Fruit fly (Drosophila melanogaster): Measurements from ENCODE around the gene CG34277.

CG34277 gene

dm6 chr3R:5395210-5395609 lies 25.9 kb downstream of the CG34277 start (continued):
- TF ChIP-seq Doc2 (GFP tag; IDR thresholded peaks at IDR 0.05) (no peak), CG2129 (GFP tag; IDR thresholded peaks at IDR 0.05; ENCODE audit: partially characterized antibody) (no peak), CG3407 (GFP tag; optimal IDR thresholded peaks at IDR 0.05) (no peak), Med (GFP tag) (peak; percentile 58)

DNA sequence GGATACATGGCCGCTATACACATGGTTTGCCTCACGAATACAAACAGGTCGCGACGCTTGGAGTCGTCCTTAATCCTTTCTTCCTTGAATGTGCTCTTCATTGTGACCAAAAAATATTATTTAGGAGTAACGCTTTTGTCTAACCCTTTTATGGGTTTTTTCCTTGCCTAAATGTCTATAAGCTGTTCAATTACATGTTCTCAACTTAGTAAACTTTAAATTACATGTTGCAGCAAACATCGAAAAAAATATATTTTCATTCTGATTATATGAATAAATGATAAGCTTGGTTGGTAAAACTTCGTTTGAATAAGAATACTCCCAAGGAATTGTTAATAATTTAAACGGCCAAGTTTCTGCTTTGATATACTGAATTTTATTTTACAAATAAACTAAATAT lies 29.8 kb downstream of the CG34277 start, which contains the start of gene Or83a:
TSS of gene Or83a (minus strand) at position 101 of the 400 bp plus-strand sequence.
- TF ChIP-seq phol (tag; optimal IDR thresholded peaks at IDR 0.05) (no peak), bowl (GFP tag; IDR thresholded peaks at IDR 0.05) (no peak), cato (GFP tag; optimal IDR thresholded peaks at IDR 0.05; ENCODE audit: borderline replicate concordance) (no peak), NC2β (GFP tag; optimal IDR thresholded peaks at IDR 0.05) (no peak), CG34224 (GFP tag; IDR thresholded peaks at IDR 0.05; ENCODE audit: partially characterized antibody) (no peak), CG17612 (GFP tag; IDR thresholded peaks at IDR 0.05) (no peak), schlank (tag; optimal IDR thresholded peaks at IDR 0.05) (no peak), Rx (GFP tag; IDR thresholded peaks at IDR 0.05) (no peak), chm (GFP tag; IDR thresholded peaks at IDR 0.05) (no peak), lola (GFP tag; optimal IDR thresholded peaks at IDR 0.05) (no peak), CG8478 (optimal IDR thresholded peaks at IDR 0.05) (no peak), CG16813 (GFP tag; IDR thresholded peaks at IDR 0.05; ENCODE audit: partially characterized antibody) (no peak), mam (GFP tag; optimal IDR thresholded peaks at IDR 0.05) (no peak), NC2α (GFP tag; optimal IDR thresholded peaks at IDR 0.05) (no peak), CG4617 (GFP tag; optimal IDR thresholded peaks at IDR 0.05; ENCODE audit: borderline replicate concordance) (no peak), Hey (tag; optimal IDR thresholded peaks at IDR 0.05) (no peak), CG14965 (GFP tag; optimal IDR thresholded peaks at IDR 0.05; ENCODE audit: borderline replicate concordance) (no peak), CG17361 (GFP tag; IDR thresholded peaks at IDR 0.05) (no peak), CG13775 (GFP tag; optimal IDR thresholded peaks at IDR 0.05) (no peak)

DNA sequence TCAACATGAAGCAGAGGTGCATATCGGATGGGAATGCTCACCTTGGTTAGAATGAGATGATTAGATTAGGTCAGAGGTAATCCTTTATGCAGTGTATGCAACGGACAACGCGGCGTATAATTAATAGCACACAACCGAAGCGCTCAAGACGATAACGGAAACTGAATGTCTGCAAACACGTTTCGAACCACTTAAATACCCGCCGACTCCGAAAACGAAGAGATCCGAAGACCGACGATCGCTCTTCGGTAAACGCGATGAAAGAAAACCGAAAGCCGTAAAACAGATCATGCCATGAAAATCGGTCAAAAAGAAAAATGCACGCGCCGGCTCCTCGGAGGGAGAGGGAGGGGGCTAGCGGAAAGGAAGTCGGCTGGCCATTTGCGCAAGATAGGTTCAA lies 34.6 kb downstream of the CG34277 start, which contains the start of gene CG2663:
TSS of gene CG2663 (minus strand) at position 173 of the 400 bp plus-strand sequence.
- TF ChIP-seq ewg (GFP tag; optimal IDR thresholded peaks at IDR 0.05) (no peak), Dek (tag; optimal IDR thresholded peaks at IDR 0.05) (no peak), CG17612 (GFP tag; IDR thresholded peaks at IDR 0.05) (no peak), Max (GFP tag; optimal IDR thresholded peaks at IDR 0.05) (no peak), kni (GFP tag; optimal IDR thresholded peaks at IDR 0.05) (peak; percentile 0), CG2889 (GFP tag; IDR thresholded peaks at IDR 0.05) (no peak), CG33213 (GFP tag; optimal IDR thresholded peaks at IDR 0.05) (no peak), HLH54F (GFP tag; optimal IDR thresholded peaks at IDR 0.05) (no peak), CG34422 (GFP tag; IDR thresholded peaks at IDR 0.05) (no peak), pros (GFP tag; optimal IDR thresholded peaks at IDR 0.05) (peak; percentile 4), Neu2 (GFP tag; optimal IDR thresholded peaks at IDR 0.05; ENCODE audit: borderline replicate concordance) (peak; percentile 10), chinmo (GFP tag; IDR thresholded peaks at IDR 0.05; ENCODE audit: partially characterized antibody) (0 out of 4 replicates have a peak, but pooled peaks have one; percentile 20), Hr78 (GFP tag; optimal IDR thresholded peaks at IDR 0.05) (no peak), Blimp-1 (GFP tag; optimal IDR thresholded peaks at IDR 0.05) (peak; percentile 25), Deaf1 (tag; optimal IDR thresholded peaks at IDR 0.05) (peak; percentile 92), crp (GFP tag; optimal IDR thresholded peaks at IDR 0.05) (no peak), bab2 (GFP tag; optimal IDR thresholded peaks at IDR 0.05) (no peak)
